Worm (Caenorhabditis elegans) whole organism, L4 larva: ENCODE results near the gene mrpl-16.

Experiments
- R02D3.7 ChIP-seq: fragments of 150-350 bp; sonication (generic microtip); optimal IDR thresholded peaks from 3 replicates; lab custom pipeline; 2014; ENCODE audit warnings: missing biosample characterization, missing genetic modification characterization
- mxl-2 ChIP-seq: fragments of 200-800 bp; sonication (Bioruptor generic); conservative IDR thresholded peaks from 2 replicates; pipeline ENCODE4 v1.3.6; 2022; ENCODE audit warnings: missing genetic modification reagents, missing genetic modification characterization, missing compliant biosample characterization
- tag-97 ChIP-seq: fragments of 200-800 bp; sonication (Bioruptor generic); IDR thresholded peaks from 2 replicates; pipeline ENCODE4 v1.3.6; 2022; ENCODE audit warnings: missing genetic modification characterization, missing compliant biosample characterization

ce11 chrIII:4668073-4668472, 36.1 kb upstream of the mrpl-16 start:
- TF ChIP-seq tag-97 (GFP tag; lab: Robert Waterston, UW) (no peak), mxl-2 (GFP tag; lab: Robert Waterston, UW) (no peak), R02D3.7 (tag; lab: Kevin White, UChicago) (no peak)
